Worm (Caenorhabditis elegans) whole organism, young adult: Measurements from ENCODE around the gene ZC412.5.

Source experiments
- B0336.3 ChIP-seq: fragments of 200-800 bp; sonication (Bioruptor generic); IDR thresholded peaks from 2 replicates; pipeline ENCODE4 v1.3.6; 2022; ENCODE audit warnings: missing genetic modification characterization, missing compliant biosample characterization
- F10E7.11 ChIP-seq: sonication (generic microtip); optimal IDR thresholded peaks from 2 replicates; lab custom pipeline; 2017; ENCODE audit warnings: mild to moderate bottlenecking, missing genetic modification characterization, moderate library complexity, missing compliant biosample characterization
- F22D6.2 ChIP-seq: sonication (generic microtip); optimal IDR thresholded peaks from 2 replicates; lab custom pipeline; 2016; ENCODE audit warnings: mild to moderate bottlenecking, missing genetic modification characterization, missing compliant biosample characterization
- F52B5.7 ChIP-seq: sonication (generic microtip); optimal IDR thresholded peaks from 2 replicates; lab custom pipeline; 2016; ENCODE audit warnings: mild to moderate bottlenecking, missing genetic modification characterization, missing compliant biosample characterization
- F57A8.1 ChIP-seq: fragments of 200-800 bp; sonication (Bioruptor generic); optimal IDR thresholded peaks from 2 replicates; lab custom pipeline; 2018; ENCODE audit warnings: mild to moderate bottlenecking, missing genetic modification characterization, moderate library complexity, missing compliant biosample characterization
- K12H6.12 ChIP-seq: fragments of 200-800 bp; sonication (Bioruptor generic); optimal IDR thresholded peaks from 2 replicates; lab custom pipeline; 2018; ENCODE audit warnings: mild to moderate bottlenecking, missing genetic modification characterization, missing compliant biosample characterization
- T26A5.8 ChIP-seq: sonication (generic microtip); optimal IDR thresholded peaks from 2 replicates; lab custom pipeline; 2016; ENCODE audit warnings: missing genetic modification characterization, missing compliant biosample characterization
- Y56A3A.18 ChIP-seq: fragments of 200-800 bp; sonication (Bioruptor generic); IDR thresholded peaks from 2 replicates; pipeline ENCODE4 v1.3.6; 2022; ENCODE audit warnings: missing genetic modification reagents, missing genetic modification characterization, missing compliant biosample characterization
- Y79H2A.3 ChIP-seq: fragments of 200-800 bp; sonication (Bioruptor generic); conservative IDR thresholded peaks from 2 replicates; pipeline ENCODE4 v1.3.6; 2022; ENCODE audit warnings: missing genetic modification reagents, missing genetic modification characterization, missing compliant biosample characterization
- atf-7 ChIP-seq: sonication (generic microtip); optimal IDR thresholded peaks from 2 replicates; lab custom pipeline; 2017; ENCODE audit warnings: mild to moderate bottlenecking, missing genetic modification characterization, missing compliant biosample characterization
- attf-3 ChIP-seq: fragments of 200-800 bp; sonication (Bioruptor generic); conservative IDR thresholded peaks from 2 replicates; pipeline ENCODE4 v1.3.6; 2022; ENCODE audit warnings: missing genetic modification reagents, missing genetic modification characterization, missing compliant biosample characterization
- bed-1 ChIP-seq: fragments of 200-800 bp; sonication (Bioruptor generic); IDR thresholded peaks from 2 replicates; pipeline ENCODE4 v1.3.6; 2022; ENCODE audit warnings: missing genetic modification reagents, missing genetic modification characterization, missing compliant biosample characterization
- bed-2 ChIP-seq: fragments of 200-800 bp; sonication (Bioruptor generic); IDR thresholded peaks from 2 replicates; pipeline ENCODE4 v1.3.6; 2022; ENCODE audit warnings: missing genetic modification reagents, missing genetic modification characterization, missing compliant biosample characterization
- ccch-3 ChIP-seq: fragments of 200-800 bp; sonication (Bioruptor generic); optimal IDR thresholded peaks from 2 replicates; lab custom pipeline; 2018; ENCODE audit warnings: mild to moderate bottlenecking, missing genetic modification characterization, missing compliant biosample characterization
- cebp-1 ChIP-seq, 2 experiments: fragments of 200-800 bp in 1 of 2; sonication (Bioruptor generic) in 1 of 2; sonication (generic microtip) in 1 of 2; IDR thresholded peaks in 1 of 2; optimal IDR thresholded peaks in 1 of 2; 2 replicates each; pipeline versions ENCODE4 v1.3.6 to Lab custom; 2017 to 2022; ENCODE audit warnings: missing compliant biosample characterization in 2 of 2, missing genetic modification characterization in 2 of 2, mild to moderate bottlenecking in 1 of 2, missing genetic modification reagents in 1 of 2, moderate library complexity in 1 of 2
- die-1 ChIP-seq: sonication (generic microtip); optimal IDR thresholded peaks from 2 replicates; lab custom pipeline; 2016; ENCODE audit warnings: missing genotype, mild to moderate bottlenecking, missing genetic modification characterization, missing compliant biosample characterization
- dox-1 ChIP-seq: fragments of 200-800 bp; sonication (Bioruptor generic); IDR thresholded peaks from 2 replicates; pipeline ENCODE4 v1.3.6; 2022; ENCODE audit warnings: missing genetic modification reagents, missing genetic modification characterization, missing compliant biosample characterization
- dpff-1 ChIP-seq: sonication (generic microtip); optimal IDR thresholded peaks from 2 replicates; lab custom pipeline; 2017; ENCODE audit warnings: mild to moderate bottlenecking, missing genetic modification characterization, missing compliant biosample characterization
- egl-44 ChIP-seq: fragments of 200-800 bp; sonication (Bioruptor generic); IDR thresholded peaks from 2 replicates; pipeline ENCODE4 v1.3.6; 2022; ENCODE audit warnings: missing genetic modification reagents, missing genetic modification characterization, missing compliant biosample characterization
- him-1 ChIP-seq: sonication (generic microtip); optimal IDR thresholded peaks from 2 replicates; lab custom pipeline; 2016; ENCODE audit warnings: missing genotype, missing genetic modification reagents, missing genetic modification characterization, missing compliant biosample characterization
- hmg-1.2 ChIP-seq: fragments of 200-800 bp; sonication (Bioruptor generic); IDR thresholded peaks from 2 replicates; pipeline ENCODE4 v1.3.6; 2022; ENCODE audit warnings: missing genetic modification reagents, missing genetic modification characterization, missing compliant biosample characterization
- hsf-1 ChIP-seq: fragments of 200-800 bp; sonication (Bioruptor generic); IDR thresholded peaks from 2 replicates; pipeline ENCODE4 v1.3.6; 2022; ENCODE audit warnings: missing genetic modification reagents, missing genetic modification characterization, missing compliant biosample characterization
- let-526 ChIP-seq: fragments of 200-800 bp; sonication (Bioruptor generic); IDR thresholded peaks from 2 replicates; pipeline ENCODE4 v1.3.6; 2022; ENCODE audit warnings: missing genetic modification reagents, missing genetic modification characterization, missing compliant biosample characterization
- let-607 ChIP-seq, 2 experiments: fragments of 200-800 bp in 1 of 2; sonication (Bioruptor generic) in 1 of 2; sonication (generic microtip) in 1 of 2; optimal IDR thresholded peaks; 2 replicates each; lab custom pipeline; 2016 to 2018; ENCODE audit warnings: mild to moderate bottlenecking in 2 of 2, missing compliant biosample characterization in 2 of 2, missing genetic modification characterization in 2 of 2, moderate library complexity in 2 of 2, missing genotype in 1 of 2
- lin-26 ChIP-seq: fragments of 200-800 bp; sonication (Bioruptor generic); IDR thresholded peaks from 2 replicates; pipeline ENCODE4 v1.3.6; 2022; ENCODE audit warnings: missing genetic modification reagents, missing genetic modification characterization, missing compliant biosample characterization
- lin-40 ChIP-seq: sonication (generic microtip); optimal IDR thresholded peaks from 2 replicates; lab custom pipeline; 2016; ENCODE audit warnings: missing genetic modification characterization, mild to moderate bottlenecking, missing compliant biosample characterization, missing genotype, missing genetic modification reagents
- lin-54 ChIP-seq: fragments of 200-800 bp; sonication (Bioruptor generic); optimal IDR thresholded peaks from 2 replicates; lab custom pipeline; 2018; ENCODE audit warnings: mild to moderate bottlenecking, missing genetic modification characterization, missing compliant biosample characterization
- lir-1 ChIP-seq: fragments of 200-800 bp; sonication (Bioruptor generic); conservative IDR thresholded peaks from 2 replicates; pipeline ENCODE4 v1.3.6; 2022; ENCODE audit warnings: missing genetic modification reagents, missing genetic modification characterization, missing compliant biosample characterization
- madf-3 ChIP-seq: fragments of 200-800 bp; sonication (Bioruptor generic); IDR thresholded peaks from 2 replicates; pipeline ENCODE4 v1.3.6; 2022; ENCODE audit warnings: missing genetic modification reagents, missing genetic modification characterization, missing compliant biosample characterization
- madf-8 ChIP-seq: fragments of 200-800 bp; sonication (Bioruptor generic); conservative IDR thresholded peaks from 2 replicates; pipeline ENCODE4 v1.3.6; 2022; ENCODE audit warnings: missing genetic modification reagents, missing genetic modification characterization, missing compliant biosample characterization
- mel-28 ChIP-seq: sonication (generic microtip); optimal IDR thresholded peaks from 2 replicates; lab custom pipeline; 2016; ENCODE audit warnings: borderline replicate concordance, mild to moderate bottlenecking, missing genetic modification characterization, missing compliant biosample characterization
- mes-4 ChIP-seq: sonication (generic microtip); optimal IDR thresholded peaks from 2 replicates; lab custom pipeline; 2016; ENCODE audit warnings: missing genotype, missing genetic modification characterization, missing compliant biosample characterization
- nhr-80 ChIP-seq: sonication (generic microtip); optimal IDR thresholded peaks from 2 replicates; lab custom pipeline; 2016; ENCODE audit warnings: missing genetic modification characterization, missing compliant biosample characterization
- pbrm-1 ChIP-seq: fragments of 200-800 bp; sonication (Bioruptor generic); IDR thresholded peaks from 2 replicates; pipeline ENCODE4 v1.3.6; 2022; ENCODE audit warnings: missing genetic modification reagents, missing genetic modification characterization, missing compliant biosample characterization
- rcor-1 ChIP-seq: fragments of 200-800 bp; sonication (Bioruptor generic); IDR thresholded peaks from 2 replicates; pipeline ENCODE4 v1.3.6; 2022; ENCODE audit warnings: missing genetic modification reagents, missing genetic modification characterization, missing compliant biosample characterization
- rec-8 ChIP-seq, 2 experiments: sonication (generic microtip); optimal IDR thresholded peaks; 2 replicates each; lab custom pipeline; 2016; ENCODE audit warnings: mild to moderate bottlenecking in 2 of 2, missing genetic modification characterization in 2 of 2, missing genetic modification reagents in 2 of 2, missing genotype in 2 of 2, missing biosample characterization in 1 of 2, missing compliant biosample characterization in 1 of 2, moderate library complexity in 1 of 2
- repo-1 ChIP-seq: sonication (generic microtip); optimal IDR thresholded peaks from 2 replicates; lab custom pipeline; 2017; ENCODE audit warnings: mild to moderate bottlenecking, missing genetic modification characterization, missing compliant biosample characterization
- sptf-2 ChIP-seq: fragments of 200-800 bp; sonication (Bioruptor generic); optimal IDR thresholded peaks from 2 replicates; lab custom pipeline; 2018; ENCODE audit warnings: mild to moderate bottlenecking, missing genetic modification characterization, missing compliant biosample characterization
- tlf-1 ChIP-seq: fragments of 200-800 bp; sonication (Bioruptor generic); optimal IDR thresholded peaks from 2 replicates; lab custom pipeline; 2018; ENCODE audit warnings: mild to moderate bottlenecking, missing genetic modification characterization, missing compliant biosample characterization
- unc-130 ChIP-seq: sonication (generic microtip); optimal IDR thresholded peaks from 2 replicates; lab custom pipeline; 2016; ENCODE audit warnings: missing genetic modification reagents, missing genetic modification characterization, missing compliant biosample characterization
- zfh-2 ChIP-seq: fragments of 200-800 bp; sonication (Bioruptor generic); conservative IDR thresholded peaks from 2 replicates; pipeline ENCODE4 v1.3.6; 2022; ENCODE audit warnings: missing genetic modification reagents, missing genetic modification characterization, missing compliant biosample characterization
- ztf-25 ChIP-seq: fragments of 200-800 bp; sonication (Bioruptor generic); IDR thresholded peaks from 2 replicates; pipeline ENCODE4 v1.3.6; 2022; ENCODE audit warnings: missing genetic modification reagents, missing genetic modification characterization, missing compliant biosample characterization
- ztf-26 ChIP-seq: sonication (generic microtip); optimal IDR thresholded peaks from 2 replicates; lab custom pipeline; 2017; ENCODE audit warnings: missing genetic modification characterization, missing compliant biosample characterization
- ztf-28 ChIP-seq: fragments of 200-800 bp; sonication (Bioruptor generic); IDR thresholded peaks from 2 replicates; pipeline ENCODE4 v1.3.6; 2022; ENCODE audit warnings: missing genetic modification reagents, missing genetic modification characterization, missing compliant biosample characterization

Gene ZC412.5

DNA sequence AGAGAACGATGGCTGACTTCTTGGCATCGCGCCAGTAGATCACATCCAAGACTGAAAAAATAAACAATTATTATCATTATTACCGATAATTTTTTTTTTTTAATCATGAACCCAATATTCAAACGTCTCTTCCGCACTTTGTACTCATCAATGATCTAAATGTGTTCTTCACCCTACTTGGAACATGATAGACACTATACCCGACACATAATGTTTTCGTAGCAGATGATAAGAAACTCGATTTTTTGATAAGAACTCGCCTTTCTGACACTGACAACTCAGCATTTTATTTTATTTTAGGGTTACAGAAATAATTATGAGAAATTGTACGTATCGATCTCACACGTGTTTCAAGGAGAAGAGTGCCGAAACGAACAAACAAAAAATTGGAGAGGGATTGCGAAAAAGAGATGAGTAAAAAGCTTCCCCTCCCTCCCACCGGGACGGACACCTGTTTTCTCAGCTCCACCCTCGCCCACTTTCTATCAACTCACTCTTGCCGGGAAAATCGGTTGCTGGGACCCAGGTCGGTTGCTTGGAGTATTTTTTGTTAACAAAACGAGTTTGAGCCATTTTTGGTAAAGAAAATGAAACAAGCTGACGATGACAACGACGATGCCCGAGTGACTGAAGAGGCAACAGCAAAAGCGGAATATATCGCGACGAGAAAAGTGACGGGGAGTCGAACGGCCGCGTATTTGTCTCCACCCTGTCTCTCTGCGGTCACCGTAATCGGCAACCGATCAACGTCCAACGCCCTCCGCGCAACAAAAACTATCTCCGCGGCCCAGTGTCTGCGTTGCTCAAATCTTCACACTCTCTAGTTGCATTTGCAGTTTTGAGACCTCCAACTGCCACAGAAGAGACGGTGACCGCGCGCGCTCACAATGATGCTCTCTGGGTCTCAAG lies 44.8 kb downstream of the ZC412.5 start:
- no peak for TF ChIP-seq ztf-25 (GFP tag; lab: Robert Waterston, UW)
- no peak for TF ChIP-seq ztf-28
- TF ChIP-seq ztf-26 (tag; lab: Kevin White, UChicago), result no peak
- peak; percentile 3 for TF ChIP-seq K12H6.12 (tag; lab: Kevin White, UChicago)
- no peak for TF ChIP-seq ccch-3 (GFP tag; lab: Kevin White, UChicago)
- TF ChIP-seq Y79H2A.3 (GFP tag; lab: Robert Waterston, UW), result no peak
- peak; percentile 94 to 96 for TF ChIP-seq let-607 (tag; optimal IDR thresholded peaks at IDR 0.05; lab: Kevin White, UChicago)
- TF ChIP-seq nhr-80, result peak; percentile 53
- peak; percentile 93 for TF ChIP-seq zfh-2 (GFP tag; lab: Robert Waterston, UW)
- peak; percentile 13; the same call in 1 of the 2 replicates for TF ChIP-seq B0336.3 (GFP tag; lab: Robert Waterston, UW)
- TF ChIP-seq F52B5.7 (tag; lab: Kevin White, UChicago), result peak; percentile 52
- TF ChIP-seq dox-1 (GFP tag; lab: Robert Waterston, UW), result peak; percentile 42; the same call in 1 of the 2 replicates
- peak; percentile 49; the same call in 1 of the 2 replicates for TF ChIP-seq hmg-1.2 (GFP tag; lab: Robert Waterston, UW)
- 0 out of 2 replicates have a peak, but pooled peaks have one; percentile 13 for TF ChIP-seq lin-26 (GFP tag; lab: Robert Waterston, UW)
- TF ChIP-seq egl-44 (GFP tag; lab: Robert Waterston, UW), result 0 out of 2 replicates have a peak, but pooled peaks have one; percentile 7
- TF ChIP-seq rcor-1 (GFP tag; lab: Robert Waterston, UW), result 0 out of 2 replicates have a peak, but pooled peaks have one; percentile 21
- 0 out of 2 replicates have a peak, but pooled peaks have one; percentile 19 for TF ChIP-seq bed-2 (GFP tag; lab: Robert Waterston, UW)

- TF ChIP-seq dpff-1 (no peak), mel-28 (no peak), hsf-1 (GFP tag; lab: Robert Waterston, UW) (no peak), atf-7 (tag; lab: Kevin White, UChicago) (peak; percentile 50), F10E7.11 (peak; percentile 50), madf-3 (GFP tag; lab: Robert Waterston, UW) (peak; percentile 76; the same call in 1 of the 2 replicates), T26A5.8 (tag; lab: Kevin White, UChicago) (no peak), hmg-1.2 (GFP tag; lab: Robert Waterston, UW) (peak; percentile 18; the same call in 1 of the 2 replicates), lir-1 (GFP tag; lab: Robert Waterston, UW) (no peak), F57A8.1 (no peak), cebp-1 (GFP tag; IDR thresholded peaks at IDR 0.05; lab: Robert Waterston, UW) (no peak), cebp-1 (tag; optimal IDR thresholded peaks at IDR 0.05; lab: Kevin White, UChicago) (peak; percentile 63), rec-8 (tag; optimal IDR thresholded peaks at IDR 0.05; lab: Kevin White, UChicago) (no peak), bed-1 (GFP tag; lab: Robert Waterston, UW) (no peak), lin-54 (GFP tag; lab: Kevin White, UChicago) (no peak), B0336.3 (GFP tag; lab: Robert Waterston, UW) (peak; percentile 79), mes-4 (tag; lab: Kevin White, UChicago) (no peak), sptf-2 (GFP tag; lab: Kevin White, UChicago) (no peak), repo-1 (peak; percentile 74), madf-8 (GFP tag; lab: Robert Waterston, UW) (peak; percentile 57), unc-130 (GFP tag; lab: Kevin White, UChicago) (no peak), F22D6.2 (tag; lab: Kevin White, UChicago) (no peak), tlf-1 (peak; percentile 35), lin-40 (peak; percentile 14), let-526 (GFP tag; lab: Robert Waterston, UW) (0 out of 2 replicates have a peak, but pooled peaks have one; percentile 13), pbrm-1 (GFP tag; lab: Robert Waterston, UW) (0 out of 2 replicates have a peak, but pooled peaks have one; percentile 28), Y56A3A.18 (GFP tag; lab: Robert Waterston, UW) (0 out of 2 replicates have a peak, but pooled peaks have one; percentile 29), him-1 (tag; lab: Kevin White, UChicago) (no peak), attf-3 (GFP tag; lab: Robert Waterston, UW) (no peak), die-1 (no peak), bed-2 (GFP tag; lab: Robert Waterston, UW) (no peak)
These were observed 46.9 kb downstream of the ZC412.5 start for ce11 chrV:14828407-14828806.
